Fruit fly (Drosophila melanogaster) whole organism, prepupa: ENCODE data around the gene Las.

Experiments
- Blimp-1 ChIP-seq: fragments of 200-800 bp; sonication (Bioruptor generic); optimal IDR thresholded peaks from 3 replicates; lab custom pipeline; 2017; ENCODE audit warnings: missing biosample characterization, missing genetic modification characterization, mild to moderate bottlenecking, moderate library complexity, missing genetic modification reagents
- CG10631 ChIP-seq: fragments of 200-800 bp; sonication (Bioruptor generic); optimal IDR thresholded peaks from 2 replicates; lab custom pipeline; 2016; ENCODE audit warnings: missing biosample characterization, missing genetic modification characterization
- CG10669 ChIP-seq: fragments of 200-800 bp; sonication (Bioruptor generic); optimal IDR thresholded peaks from 3 replicates; lab custom pipeline; 2018; ENCODE audit warnings: missing biosample characterization, mild to moderate bottlenecking, missing genetic modification characterization, moderate library complexity
- CG11762 ChIP-seq: fragments of 200-800 bp; sonication (Bioruptor generic); optimal IDR thresholded peaks from 3 replicates; lab custom pipeline; 2016; ENCODE audit warnings: missing biosample characterization, missing genetic modification characterization; ENCODE audit not compliant: insufficient read depth
- CG11902 ChIP-seq: fragments of 200-800 bp; sonication (Bioruptor generic); optimal IDR thresholded peaks from 3 replicates; lab custom pipeline; 2016; ENCODE audit warnings: missing biosample characterization, missing genetic modification characterization
- CG1621 ChIP-seq: fragments of 200-800 bp; sonication (Bioruptor generic); optimal IDR thresholded peaks from 3 replicates; lab custom pipeline; 2018; ENCODE audit warnings: missing biosample characterization, mild to moderate bottlenecking, missing genetic modification characterization
- CG16779 ChIP-seq: fragments of 200-800 bp; sonication (Bioruptor generic); optimal IDR thresholded peaks from 3 replicates; lab custom pipeline; 2017; ENCODE audit warnings: missing biosample characterization, mild to moderate bottlenecking, missing genetic modification characterization
- CG3032 ChIP-seq: fragments of 200-800 bp; optimal IDR thresholded peaks from 2 replicates; lab custom pipeline; 2019; ENCODE audit warnings: missing biosample characterization, mild to moderate bottlenecking, missing genetic modification characterization, moderate library complexity
- CG31627 ChIP-seq: fragments of 200-800 bp; sonication (Bioruptor generic); optimal IDR thresholded peaks from 3 replicates; lab custom pipeline; 2016; ENCODE audit warnings: missing biosample characterization, missing genetic modification characterization
- CG32006 ChIP-seq: fragments of 200-800 bp; sonication (Bioruptor generic); optimal IDR thresholded peaks from 3 replicates; lab custom pipeline; 2017; ENCODE audit warnings: missing biosample characterization, mild to moderate bottlenecking, missing genetic modification characterization
- CG3919 ChIP-seq: fragments of 200-800 bp; sonication (Bioruptor generic); optimal IDR thresholded peaks from 3 replicates; lab custom pipeline; 2016; ENCODE audit warnings: missing biosample characterization, missing genetic modification characterization
- CG7368 ChIP-seq: fragments of 200-800 bp; sonication (Bioruptor generic); optimal IDR thresholded peaks from 3 replicates; lab custom pipeline; 2016; ENCODE audit warnings: missing biosample characterization, missing genetic modification characterization
- CG8119 ChIP-seq: fragments of 200-800 bp; sonication (Bioruptor generic); IDR thresholded peaks from 3 replicates; pipeline ENCODE4 v1.3.6; 2022; ENCODE audit warnings: missing biosample characterization, missing genetic modification characterization
- CG8319 ChIP-seq: fragments of 200-800 bp; sonication (Bioruptor generic); optimal IDR thresholded peaks from 3 replicates; lab custom pipeline; 2016; ENCODE audit warnings: missing biosample characterization, missing genetic modification characterization
- CG8632 ChIP-seq: fragments of 200-800 bp; sonication (Bioruptor generic); optimal IDR thresholded peaks from 3 replicates; lab custom pipeline; 2016; ENCODE audit warnings: missing biosample characterization, missing genetic modification characterization
- CG9139 ChIP-seq: fragments of 200-800 bp; sonication (Bioruptor generic); optimal IDR thresholded peaks from 3 replicates; lab custom pipeline; 2017; ENCODE audit warnings: missing biosample characterization, mild to moderate bottlenecking, missing genetic modification characterization
- Eip75B ChIP-seq: fragments of 200-800 bp; sonication (Bioruptor generic); optimal IDR thresholded peaks from 3 replicates; lab custom pipeline; 2016; ENCODE audit warnings: missing biosample characterization, missing genetic modification characterization
- Eip78C ChIP-seq: fragments of 200-800 bp; sonication (Bioruptor generic); peaks from one replicate; lab custom pipeline; 2016; ENCODE audit warnings: missing biosample characterization, missing genetic modification characterization
- Ets96B ChIP-seq: fragments of 200-800 bp; optimal IDR thresholded peaks from 2 replicates; lab custom pipeline; 2019; ENCODE audit warnings: missing biosample characterization, mild to moderate bottlenecking, missing genetic modification characterization, moderate library complexity
- Gug ChIP-seq: fragments of 200-800 bp; sonication (Bioruptor generic); IDR thresholded peaks from 2 replicates; pipeline ENCODE4 v1.3.6; 2022; ENCODE audit warnings: missing biosample characterization, missing genetic modification characterization
- Hr39 ChIP-seq: fragments of 200-800 bp; sonication (Bioruptor generic); optimal IDR thresholded peaks from 2 replicates; lab custom pipeline; 2016; ENCODE audit warnings: missing biosample characterization, missing genetic modification characterization
- Hr4 ChIP-seq: fragments of 200-800 bp; sonication (Bioruptor generic); optimal IDR thresholded peaks from 3 replicates; lab custom pipeline; 2016; ENCODE audit warnings: missing biosample characterization, missing genetic modification characterization
- Lpt ChIP-seq: fragments of 200-800 bp; sonication (Bioruptor generic); optimal IDR thresholded peaks from 3 replicates; lab custom pipeline; 2016; ENCODE audit warnings: missing biosample characterization, missing genetic modification characterization
- Sox102F ChIP-seq: fragments of 200-800 bp; sonication (Bioruptor generic); optimal IDR thresholded peaks from 2 replicates; lab custom pipeline; 2016; ENCODE audit warnings: missing biosample characterization, mild to moderate bottlenecking, missing genetic modification characterization
- Sox15 ChIP-seq: fragments of 200-800 bp; sonication (Bioruptor generic); optimal IDR thresholded peaks from 3 replicates; lab custom pipeline; 2016; ENCODE audit warnings: missing biosample characterization, missing genetic modification characterization
- cyc ChIP-seq: fragments of 200-800 bp; sonication (Bioruptor generic); optimal IDR thresholded peaks from 3 replicates; lab custom pipeline; 2016; ENCODE audit warnings: missing biosample characterization, missing genetic modification characterization
- dsx ChIP-seq: fragments of 200-800 bp; optimal IDR thresholded peaks from 3 replicates; lab custom pipeline; 2019; ENCODE audit warnings: missing biosample characterization, mild to moderate bottlenecking, missing genetic modification characterization, moderate library complexity; ENCODE audit not compliant: poor library complexity, severe bottlenecking
- eg ChIP-seq: fragments of 200-800 bp; sonication (Bioruptor generic); IDR thresholded peaks from 3 replicates; pipeline ENCODE4 v1.3.6; 2022; ENCODE audit warnings: missing biosample characterization, missing genetic modification characterization
- esn ChIP-seq: fragments of 200-800 bp; sonication (Bioruptor generic); optimal IDR thresholded peaks from 2 replicates; lab custom pipeline; 2016; ENCODE audit warnings: missing biosample characterization, mild to moderate bottlenecking, missing genetic modification characterization, moderate library complexity
- fd85E ChIP-seq: fragments of 200-800 bp; sonication (Bioruptor generic); optimal IDR thresholded peaks from 3 replicates; lab custom pipeline; 2016; ENCODE audit warnings: missing biosample characterization, missing genetic modification characterization
- fkh ChIP-seq: fragments of 200-800 bp; sonication (Bioruptor generic); optimal IDR thresholded peaks from 3 replicates; lab custom pipeline; 2017; ENCODE audit warnings: missing biosample characterization, mild to moderate bottlenecking, missing genetic modification characterization, moderate library complexity
- lz ChIP-seq: fragments of 200-800 bp; sonication (Bioruptor generic); optimal IDR thresholded peaks from 3 replicates; lab custom pipeline; 2016; ENCODE audit warnings: missing biosample characterization, missing genetic modification characterization
- net ChIP-seq: fragments of 200-800 bp; sonication (Bioruptor generic); optimal IDR thresholded peaks from 3 replicates; lab custom pipeline; 2016; ENCODE audit warnings: missing biosample characterization, missing genetic modification characterization
- pdm3 ChIP-seq: fragments of 200-800 bp; sonication (Bioruptor generic); optimal IDR thresholded peaks from 3 replicates; lab custom pipeline; 2016; ENCODE audit warnings: missing biosample characterization, missing genetic modification characterization
- salr ChIP-seq, 2 experiments: fragments of 200-800 bp; sonication (Bioruptor generic); optimal IDR thresholded peaks; 3 replicates each; lab custom pipeline; 2016 to 2018; ENCODE audit warnings: missing biosample characterization in 2 of 2, missing genetic modification characterization in 2 of 2, mild to moderate bottlenecking in 1 of 2
- ss ChIP-seq, 2 experiments: fragments of 200-800 bp; sonication (Bioruptor generic); optimal IDR thresholded peaks; 2 replicates in 1 of 2; 3 replicates in 1 of 2; lab custom pipeline; 2017 to 2018; ENCODE audit warnings: mild to moderate bottlenecking in 2 of 2, missing biosample characterization in 2 of 2, missing genetic modification characterization in 2 of 2, moderate library complexity in 1 of 2
- topi ChIP-seq: fragments of 200-800 bp; sonication (Bioruptor generic); optimal IDR thresholded peaks from 3 replicates; lab custom pipeline; 2016; ENCODE audit warnings: missing biosample characterization, missing genetic modification characterization

Las gene

dm6 chr3L:20467433-20467832 is 35.3 kb upstream of the Las start:
- TF ChIP-seq Ets96B (tag; lab: Kevin White, UChicago), result no peak
- no peak for TF ChIP-seq CG8632 (GFP tag; lab: Kevin White, UChicago)
- peak; percentile 49 for TF ChIP-seq Blimp-1 (GFP tag; lab: Kevin White, UChicago)
- TF ChIP-seq Hr4 (GFP tag; lab: Kevin White, UChicago), result no peak
- TF ChIP-seq esn (GFP tag; lab: Kevin White, UChicago), result no peak
- TF ChIP-seq cyc (GFP tag; lab: Kevin White, UChicago), result no peak
- TF ChIP-seq fd85E (GFP tag; lab: Kevin White, UChicago), result no peak
- TF ChIP-seq CG1621 (tag; lab: Kevin White, UChicago), result no peak

DNA sequence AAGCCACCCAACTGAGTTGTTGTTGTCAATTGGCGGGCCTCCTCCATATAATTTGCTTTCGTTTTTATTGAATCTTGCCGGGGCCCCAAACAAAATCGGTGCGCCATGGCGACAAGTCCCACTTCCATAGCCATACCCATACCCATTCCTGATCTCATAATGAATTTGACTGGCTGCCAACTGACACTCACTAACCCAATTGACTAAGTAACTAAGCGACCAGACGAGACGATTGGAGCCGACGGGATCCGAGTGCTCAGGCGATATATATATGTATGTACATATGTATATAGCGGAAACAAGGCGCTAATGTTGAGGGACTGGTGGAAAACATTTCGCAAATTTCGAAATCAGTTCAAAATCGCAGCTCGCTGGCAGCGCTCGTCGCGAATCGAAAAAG is 34.4 kb upstream of the Las start, which contains the start of gene Tdh:
TSS of gene Tdh (plus strand) at position 346 of the 400 bp plus-strand sequence.
- no peak for TF ChIP-seq cyc (GFP tag; lab: Kevin White, UChicago)
- TF ChIP-seq CG8119 (GFP tag; lab: Robert Waterston, UW), result no peak
- TF ChIP-seq Sox15 (GFP tag; lab: Kevin White, UChicago), result no peak
- TF ChIP-seq CG3032 (tag; lab: Kevin White, UChicago), result no peak
- TF ChIP-seq fkh (GFP tag; lab: Kevin White, UChicago), result no peak
- TF ChIP-seq net (GFP tag; lab: Kevin White, UChicago), result no peak
- TF ChIP-seq, all 60 proteins: peak for 0

- no peak for TF ChIP-seq esn (GFP tag; lab: Kevin White, UChicago)
- no peak for TF ChIP-seq CG10669
- no peak for TF ChIP-seq CG9139
- TF ChIP-seq topi (GFP tag; lab: Kevin White, UChicago), result no peak
- TF ChIP-seq CG7368 (GFP tag; lab: Kevin White, UChicago), result no peak
- TF ChIP-seq CG11902, result no peak
- TF ChIP-seq Hr39 (GFP tag; lab: Kevin White, UChicago), result no peak
- no peak for TF ChIP-seq Sox15 (GFP tag; lab: Kevin White, UChicago)
- no peak for TF ChIP-seq pdm3 (GFP tag; lab: Kevin White, UChicago)
- TF ChIP-seq Gug, result no peak
- no peak for TF ChIP-seq CG3919
- no peak for TF ChIP-seq salr (GFP tag; optimal IDR thresholded peaks at IDR 0.05; lab: Kevin White, UChicago)
- TF ChIP-seq CG31627 (GFP tag; lab: Kevin White, UChicago), result no peak
- no peak for TF ChIP-seq CG8119 (GFP tag; lab: Robert Waterston, UW)
- no peak for TF ChIP-seq CG10631 (GFP tag; lab: Kevin White, UChicago)
These were observed 33.8 kb upstream of the Las start, which contains the start of gene CG42764 for dm6 chr3L:20465941-20466340. Gene CG42764, minus strand, starts transcription at chr3L:20466041.

DNA sequence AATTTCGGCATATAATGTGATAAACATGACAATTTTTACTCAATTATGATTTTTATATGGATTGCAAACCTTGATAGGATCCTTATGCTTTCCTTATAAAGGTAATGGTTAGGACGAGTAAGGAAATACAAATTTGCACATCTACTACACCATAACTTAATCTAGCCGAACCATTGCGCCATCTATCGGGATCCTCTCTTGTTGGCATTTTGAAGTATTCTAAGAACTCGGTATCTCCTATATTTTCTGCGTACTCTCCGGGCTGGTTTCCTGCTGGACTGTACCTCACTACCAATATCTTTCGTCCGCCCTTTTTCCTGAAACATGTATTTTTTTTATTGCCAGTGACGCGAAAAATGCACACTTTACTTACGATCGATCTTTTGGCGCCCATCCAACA is 32.5 kb upstream of the Las start, which contains the start of gene atk:
TSS of gene atk (minus strand) at position 186 of the 400 bp plus-strand sequence.
- no peak for TF ChIP-seq Lpt (GFP tag; lab: Kevin White, UChicago)
- TF ChIP-seq CG32006 (GFP tag; lab: Kevin White, UChicago), result no peak
- no peak for TF ChIP-seq Eip75B (GFP tag; lab: Kevin White, UChicago)
- TF ChIP-seq fd85E (GFP tag; lab: Kevin White, UChicago), result no peak
- TF ChIP-seq Eip78C, result no peak
- no peak for TF ChIP-seq CG7368 (GFP tag; lab: Kevin White, UChicago)
- TF ChIP-seq CG31627 (GFP tag; lab: Kevin White, UChicago), result no peak
- no peak for TF ChIP-seq Blimp-1 (GFP tag; lab: Kevin White, UChicago)
- no peak for TF ChIP-seq CG8319 (GFP tag; lab: Kevin White, UChicago)
- no peak for TF ChIP-seq Sox102F (GFP tag; lab: Kevin White, UChicago)
- TF ChIP-seq lz, result no peak
- no peak for TF ChIP-seq dsx (GFP tag; lab: Kevin White, UChicago)
- TF ChIP-seq ss (GFP tag; optimal IDR thresholded peaks at IDR 0.05; lab: Kevin White, UChicago), result no peak
- no peak for TF ChIP-seq CG9139
- no peak for TF ChIP-seq CG16779
- no peak for TF ChIP-seq CG11902
- no peak for TF ChIP-seq eg (GFP tag; lab: Robert Waterston, UW)
- no peak for TF ChIP-seq CG10669
- no peak for TF ChIP-seq CG11762 (GFP tag; lab: Kevin White, UChicago)
